Fruit fly (Drosophila melanogaster) whole organism, prepupa: ENCODE measurements around the gene CG7567.

Source experiments
- CG11902 ChIP-seq: fragments of 200-800 bp; sonication (Bioruptor generic); optimal IDR thresholded peaks from 3 replicates; lab custom pipeline; 2016; ENCODE audit warnings: missing biosample characterization, missing genetic modification characterization
- CG3032 ChIP-seq: fragments of 200-800 bp; optimal IDR thresholded peaks from 2 replicates; lab custom pipeline; 2019; ENCODE audit warnings: missing biosample characterization, mild to moderate bottlenecking, missing genetic modification characterization, moderate library complexity
- CG4318 ChIP-seq: fragments of 200-800 bp; sonication (Bioruptor generic); optimal IDR thresholded peaks from 3 replicates; lab custom pipeline; 2017; ENCODE audit warnings: missing biosample characterization, mild to moderate bottlenecking, missing genetic modification characterization
- CG6276 ChIP-seq: fragments of 200-800 bp; sonication (Bioruptor generic); optimal IDR thresholded peaks from 2 replicates; lab custom pipeline; 2017; ENCODE audit warnings: missing biosample characterization, mild to moderate bottlenecking, missing genetic modification characterization
- CG6854 ChIP-seq: fragments of 200-800 bp; sonication (Bioruptor generic); optimal IDR thresholded peaks from 2 replicates; lab custom pipeline; 2017; ENCODE audit warnings: missing biosample characterization, mild to moderate bottlenecking, missing genetic modification characterization
- CG8119 ChIP-seq: fragments of 200-800 bp; sonication (Bioruptor generic); IDR thresholded peaks from 3 replicates; pipeline ENCODE4 v1.3.6; 2022; ENCODE audit warnings: missing biosample characterization, missing genetic modification characterization
- CG9139 ChIP-seq: fragments of 200-800 bp; sonication (Bioruptor generic); optimal IDR thresholded peaks from 3 replicates; lab custom pipeline; 2017; ENCODE audit warnings: missing biosample characterization, mild to moderate bottlenecking, missing genetic modification characterization
- Gug ChIP-seq: fragments of 200-800 bp; sonication (Bioruptor generic); IDR thresholded peaks from 2 replicates; pipeline ENCODE4 v1.3.6; 2022; ENCODE audit warnings: missing biosample characterization, missing genetic modification characterization
- Met ChIP-seq: fragments of 200-800 bp; sonication (Bioruptor generic); optimal IDR thresholded peaks from 3 replicates; lab custom pipeline; 2016; ENCODE audit warnings: missing biosample characterization, missing genetic modification characterization
- Smox ChIP-seq: fragments of 200-800 bp; sonication (Bioruptor generic); optimal IDR thresholded peaks from 3 replicates; lab custom pipeline; 2016; ENCODE audit warnings: missing biosample characterization, missing genetic modification characterization
- esn ChIP-seq: fragments of 200-800 bp; sonication (Bioruptor generic); optimal IDR thresholded peaks from 2 replicates; lab custom pipeline; 2016; ENCODE audit warnings: missing biosample characterization, mild to moderate bottlenecking, missing genetic modification characterization, moderate library complexity
- fd59A ChIP-seq: fragments of 200-800 bp; sonication (Bioruptor generic); optimal IDR thresholded peaks from 2 replicates; lab custom pipeline; 2017; ENCODE audit warnings: missing biosample characterization, mild to moderate bottlenecking, missing genetic modification characterization, missing genetic modification reagents
- net ChIP-seq: fragments of 200-800 bp; sonication (Bioruptor generic); optimal IDR thresholded peaks from 3 replicates; lab custom pipeline; 2016; ENCODE audit warnings: missing biosample characterization, missing genetic modification characterization
- spab ChIP-seq: fragments of 200-800 bp; sonication (Bioruptor generic); optimal IDR thresholded peaks from 2 replicates; lab custom pipeline; 2017; ENCODE audit warnings: missing biosample characterization, mild to moderate bottlenecking, missing genetic modification characterization, missing genetic modification reagents

The CG7567 gene

DNA sequence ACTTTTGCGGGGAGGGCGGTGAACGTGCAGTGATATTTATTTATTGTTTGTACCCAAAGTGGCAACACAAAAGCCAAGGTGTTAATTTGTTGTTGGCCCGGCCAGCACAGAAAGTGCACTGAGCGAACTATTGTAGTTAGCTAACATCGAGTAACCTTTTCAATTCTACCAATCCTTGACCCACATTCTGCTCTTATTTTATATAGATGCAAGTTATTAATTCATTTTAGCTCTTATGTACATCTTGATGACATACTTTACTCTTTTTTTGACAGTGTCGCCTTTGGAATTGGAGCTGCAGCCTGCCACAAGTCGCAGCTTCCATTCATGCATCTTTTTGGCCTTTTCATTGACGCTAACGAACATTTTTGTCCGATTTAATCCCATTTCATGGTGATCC is 49.5 kb downstream of the CG7567 start (continued):
- TF ChIP-seq Gug (GFP tag; lab: Robert Waterston, UW) (no peak), CG4318 (GFP tag; lab: Kevin White, UChicago) (no peak), CG3032 (no peak), Met (GFP tag; lab: Kevin White, UChicago) (peak; percentile 75), CG6854 (GFP tag; lab: Kevin White, UChicago) (peak; percentile 23), esn (GFP tag; lab: Kevin White, UChicago) (peak; percentile 77), CG9139 (GFP tag; lab: Kevin White, UChicago) (no peak), CG6276 (GFP tag; lab: Kevin White, UChicago) (peak; percentile 0), spab (peak; percentile 38), CG8119 (GFP tag; lab: Robert Waterston, UW) (0 out of 3 replicates have a peak, but pooled peaks have one; percentile 43), CG11902 (peak; percentile 44), Smox (GFP tag; lab: Kevin White, UChicago) (peak; percentile 74), fd59A (GFP tag; lab: Kevin White, UChicago) (no peak), net (GFP tag; lab: Kevin White, UChicago) (peak; percentile 19)
